Fruit fly (Drosophila melanogaster) whole organism, embryonic: Measurements from ENCODE around the gene CG15803.

Source experiments
- Ada2b ChIP-seq: fragments of 200-800 bp; sonication (Bioruptor generic); IDR thresholded peaks from 2 replicates; pipeline ENCODE4 v1.3.6; 2022; ENCODE audit warnings: missing biosample characterization, missing genetic modification characterization
- CG11085 ChIP-seq: fragments of 200-800 bp; sonication (Bioruptor generic); IDR thresholded peaks from 2 replicates; pipeline ENCODE4 v1.3.6; 2022; ENCODE audit warnings: missing biosample characterization, missing genetic modification characterization
- CG13775 ChIP-seq: fragments of 200-800 bp; sonication (Bioruptor generic); optimal IDR thresholded peaks from 3 replicates; lab custom pipeline; 2017; ENCODE audit warnings: missing biosample characterization, mild to moderate bottlenecking, missing genetic modification characterization
- CG1529 ChIP-seq: fragments of 200-800 bp; sonication (Bioruptor generic); optimal IDR thresholded peaks from 3 replicates; lab custom pipeline; 2018; ENCODE audit warnings: missing biosample characterization, missing genetic modification characterization
- CG15479 ChIP-seq: fragments of 200-800 bp; sonication (Bioruptor generic); optimal IDR thresholded peaks from 3 replicates; lab custom pipeline; 2019; ENCODE audit warnings: missing biosample characterization, mild to moderate bottlenecking, missing genetic modification characterization, moderate library complexity
- CG17359 ChIP-seq: fragments of 200-800 bp; sonication (Bioruptor generic); optimal IDR thresholded peaks from 3 replicates; lab custom pipeline; 2018; ENCODE audit warnings: missing biosample characterization, mild to moderate bottlenecking, missing genetic modification characterization, moderate library complexity
- CG17829 ChIP-seq: fragments of 200-800 bp; optimal IDR thresholded peaks from 2 replicates; lab custom pipeline; 2019; ENCODE audit warnings: missing biosample characterization, mild to moderate bottlenecking, missing genetic modification characterization, moderate library complexity
- CG17912 ChIP-seq: fragments of 200-800 bp; sonication (Bioruptor generic); optimal IDR thresholded peaks from 2 replicates; lab custom pipeline; 2018; ENCODE audit warnings: missing biosample characterization, mild to moderate bottlenecking, missing genetic modification characterization
- CG18262 ChIP-seq: fragments of 200-800 bp; optimal IDR thresholded peaks from 3 replicates; lab custom pipeline; 2019; ENCODE audit warnings: missing biosample characterization, mild to moderate bottlenecking, missing genetic modification characterization, moderate library complexity
- CG1832 ChIP-seq: fragments of 200-800 bp; sonication (Bioruptor generic); optimal IDR thresholded peaks from 2 replicates; lab custom pipeline; 2017; ENCODE audit warnings: missing biosample characterization, mild to moderate bottlenecking, missing genetic modification characterization, inconsistent platforms
- CG18619 ChIP-seq: fragments of 200-800 bp; sonication (Bioruptor generic); optimal IDR thresholded peaks from 3 replicates; lab custom pipeline; 2017; ENCODE audit warnings: missing biosample characterization, mild to moderate bottlenecking, missing genetic modification characterization
- CG32772 ChIP-seq: fragments of 200-800 bp; sonication (Bioruptor generic); IDR thresholded peaks from 2 replicates; pipeline ENCODE4 v1.3.6; 2022; ENCODE audit warnings: missing biosample characterization, missing genetic modification characterization
- CG3995 ChIP-seq: fragments of 200-800 bp; sonication (Bioruptor generic); optimal IDR thresholded peaks from 3 replicates; lab custom pipeline; 2016; ENCODE audit warnings: missing biosample characterization, missing genetic modification characterization
- CG4404 ChIP-seq: fragments of 200-800 bp; sonication (Bioruptor generic); IDR thresholded peaks from 2 replicates; pipeline ENCODE4 v1.3.6; 2022; ENCODE audit warnings: missing biosample characterization, missing genetic modification characterization
- CG6854 ChIP-seq: fragments of 200-800 bp; sonication (Bioruptor generic); optimal IDR thresholded peaks from 3 replicates; lab custom pipeline; 2017; ENCODE audit warnings: missing biosample characterization, mild to moderate bottlenecking, missing genetic modification characterization
- CG9876 ChIP-seq: fragments of 200-800 bp; sonication (Bioruptor generic); optimal IDR thresholded peaks from 2 replicates; lab custom pipeline; 2016; ENCODE audit warnings: missing biosample characterization, missing genetic modification characterization
- CG9932 ChIP-seq: fragments of 200-800 bp; sonication (Bioruptor generic); IDR thresholded peaks from 2 replicates; pipeline ENCODE4 v1.3.6; 2022; ENCODE audit warnings: missing biosample characterization, missing genetic modification characterization
- Ets65A ChIP-seq: fragments of 200-800 bp; sonication (Bioruptor generic); peaks from one replicate; lab custom pipeline; 2016; ENCODE audit warnings: missing biosample characterization, missing genetic modification characterization
- Fer3 ChIP-seq: fragments of 200-800 bp; sonication (Bioruptor generic); optimal IDR thresholded peaks from 2 replicates; lab custom pipeline; 2018; ENCODE audit warnings: missing biosample characterization, mild to moderate bottlenecking, missing genetic modification characterization, moderate library complexity
- HmgZ ChIP-seq: fragments of 200-800 bp; sonication (Bioruptor generic); optimal IDR thresholded peaks from 2 replicates; lab custom pipeline; 2018; ENCODE audit warnings: missing biosample characterization, mild to moderate bottlenecking, missing genetic modification characterization
- Hr3 ChIP-seq: fragments of 200-800 bp; sonication (Bioruptor generic); optimal IDR thresholded peaks from 3 replicates; lab custom pipeline; 2016; ENCODE audit warnings: missing biosample characterization, missing genetic modification characterization
- NC2α ChIP-seq: fragments of 200-800 bp; sonication (Bioruptor generic); optimal IDR thresholded peaks from 2 replicates; lab custom pipeline; 2016; ENCODE audit warnings: missing biosample characterization, missing genetic modification characterization
- Oli ChIP-seq: fragments of 200-800 bp; sonication (Bioruptor generic); optimal IDR thresholded peaks from 2 replicates; lab custom pipeline; 2018; ENCODE audit warnings: missing biosample characterization, mild to moderate bottlenecking, missing genetic modification characterization, moderate library complexity
- Pdp1 ChIP-seq, 2 experiments: fragments of 200-800 bp; sonication (Bioruptor generic); optimal IDR thresholded peaks; 3 replicates each; lab custom pipeline; 2016; ENCODE audit warnings: missing biosample characterization in 2 of 2, missing genetic modification characterization in 2 of 2, mild to moderate bottlenecking in 1 of 2, moderate library complexity in 1 of 2
- Rfx ChIP-seq: fragments of 200-800 bp; sonication (Bioruptor generic); IDR thresholded peaks from 2 replicates; pipeline ENCODE4 v1.3.6; 2022; ENCODE audit warnings: missing biosample characterization, missing genetic modification characterization
- Scr ChIP-seq: fragments of 200-800 bp; sonication (Bioruptor generic); IDR thresholded peaks from 2 replicates; pipeline ENCODE4 v1.3.6; 2022; ENCODE audit warnings: missing biosample characterization, missing genetic modification characterization; ENCODE audit not compliant: partially characterized antibody
- YL-1 ChIP-seq: fragments of 200-800 bp; sonication (Bioruptor generic); optimal IDR thresholded peaks from 3 replicates; lab custom pipeline; 2017; ENCODE audit warnings: missing biosample characterization, mild to moderate bottlenecking, missing genetic modification characterization
- ara ChIP-seq: fragments of 200-800 bp; sonication (Bioruptor generic); IDR thresholded peaks from 2 replicates; pipeline ENCODE4 v1.3.6; 2022; ENCODE audit warnings: missing biosample characterization, missing genetic modification characterization
- ash1 ChIP-seq: fragments of 200-800 bp; sonication (Bioruptor generic); optimal IDR thresholded peaks from 2 replicates; lab custom pipeline; 2018; ENCODE audit warnings: missing biosample characterization, mild to moderate bottlenecking, missing genetic modification characterization
- danr ChIP-seq: fragments of 200-800 bp; sonication (Bioruptor generic); IDR thresholded peaks from 2 replicates; pipeline ENCODE4 v1.3.6; 2022; ENCODE audit warnings: missing biosample characterization, missing genetic modification characterization
- fu2 ChIP-seq: fragments of 200-800 bp; sonication (Bioruptor generic); optimal IDR thresholded peaks from 2 replicates; lab custom pipeline; 2016; ENCODE audit warnings: missing biosample characterization, missing genetic modification characterization
- insv ChIP-seq, 2 experiments: fragments of 200-800 bp; sonication (Bioruptor generic); optimal IDR thresholded peaks; 3 replicates each; lab custom pipeline; 2016 to 2018; ENCODE audit warnings: missing biosample characterization in 2 of 2, missing genetic modification characterization in 2 of 2
- jigr1 ChIP-seq: fragments of 200-800 bp; sonication (Bioruptor generic); IDR thresholded peaks from 3 replicates; pipeline ENCODE4 v1.3.6; 2022; ENCODE audit warnings: missing biosample characterization, missing genetic modification characterization
- ken ChIP-seq: fragments of 200-800 bp; sonication (Bioruptor generic); IDR thresholded peaks from 3 replicates; pipeline ENCODE4 v1.3.6; 2022; ENCODE audit warnings: missing biosample characterization, missing genetic modification characterization
- luna ChIP-seq: fragments of 200-800 bp; sonication (Bioruptor generic); optimal IDR thresholded peaks from 2 replicates; lab custom pipeline; 2016; ENCODE audit warnings: missing biosample characterization, missing genetic modification characterization
- mam ChIP-seq: fragments of 200-800 bp; sonication (Bioruptor generic); optimal IDR thresholded peaks from 3 replicates; lab custom pipeline; 2016; ENCODE audit warnings: missing biosample characterization, missing genetic modification characterization
- nom ChIP-seq: fragments of 200-800 bp; sonication (Bioruptor generic); optimal IDR thresholded peaks from 2 replicates; lab custom pipeline; 2017; ENCODE audit warnings: missing biosample characterization, missing genetic modification characterization, mild to moderate bottlenecking, moderate library complexity, missing genetic modification reagents
- oc ChIP-seq: fragments of 200-800 bp; sonication (Bioruptor generic); optimal IDR thresholded peaks from 2 replicates; lab custom pipeline; 2018; ENCODE audit warnings: missing biosample characterization, mild to moderate bottlenecking, missing genetic modification characterization, moderate library complexity
- pan ChIP-seq, 4 experiments: fragments of >200 bp in 3 of 4; fragments of 200-800 bp in 1 of 4; sonication (Bioruptor generic) in 1 of 4; optimal IDR thresholded peaks in 3 of 4; IDR thresholded peaks in 1 of 4; 2 replicates each; pipeline versions ENCODE4 v1.3.6 to Lab custom; 2017 to 2022; ENCODE audit warnings: missing biosample characterization in 2 of 4, missing genetic modification characterization in 2 of 4, mixed read lengths in 1 of 4
- pfk ChIP-seq: fragments of 200-800 bp; sonication (Bioruptor generic); optimal IDR thresholded peaks from 2 replicates; lab custom pipeline; 2018; ENCODE audit warnings: missing biosample characterization, mild to moderate bottlenecking, missing genetic modification characterization, moderate library complexity
- pho ChIP-seq: fragments of 200-800 bp; sonication (Bioruptor generic); optimal IDR thresholded peaks from 2 replicates; lab custom pipeline; 2016; ENCODE audit warnings: missing biosample characterization, missing genetic modification characterization
- so ChIP-seq: fragments of 200-800 bp; sonication (Bioruptor generic); IDR thresholded peaks from 3 replicates; pipeline ENCODE4 v1.3.6; 2022; ENCODE audit warnings: missing biosample characterization, missing genetic modification characterization
- sob ChIP-seq: fragments of 200-800 bp; sonication (Bioruptor generic); IDR thresholded peaks from 2 replicates; pipeline ENCODE4 v1.3.6; 2022; ENCODE audit warnings: missing biosample characterization, missing genetic modification characterization
- sr ChIP-seq: fragments of 200-800 bp; sonication (Bioruptor generic); IDR thresholded peaks from 3 replicates; pipeline ENCODE4 v1.3.6; 2022; ENCODE audit warnings: missing biosample characterization, missing genetic modification characterization
- ssp ChIP-seq: fragments of 200-800 bp; sonication (Bioruptor generic); IDR thresholded peaks from 2 replicates; pipeline ENCODE4 v1.3.6; 2022; ENCODE audit warnings: missing biosample characterization, missing genetic modification characterization
- tio ChIP-seq: fragments of 200-800 bp; sonication (Bioruptor generic); optimal IDR thresholded peaks from 2 replicates; lab custom pipeline; 2017; ENCODE audit warnings: missing biosample characterization, missing genetic modification characterization, inconsistent platforms
- twi ChIP-seq: fragments of 200-800 bp; optimal IDR thresholded peaks from 2 replicates; lab custom pipeline; 2019; ENCODE audit warnings: missing biosample characterization, mild to moderate bottlenecking, missing genetic modification characterization, moderate library complexity
- usp ChIP-seq: fragments of >200 bp; optimal IDR thresholded peaks from 2 replicates; lab custom pipeline; 2017; ENCODE audit warnings: missing biosample characterization, missing genetic modification characterization
- vfl ChIP-seq: fragments of 200-800 bp; sonication (Bioruptor generic); optimal IDR thresholded peaks from 2 replicates; lab custom pipeline; 2016; ENCODE audit warnings: missing biosample characterization, missing genetic modification characterization
- zen ChIP-seq: fragments of 200-800 bp; sonication (Bioruptor generic); optimal IDR thresholded peaks from 3 replicates; lab custom pipeline; 2018; ENCODE audit warnings: missing biosample characterization, mild to moderate bottlenecking, missing genetic modification characterization, moderate library complexity
- zfh1 ChIP-seq: fragments of 200-800 bp; sonication (Bioruptor generic); IDR thresholded peaks from 3 replicates; pipeline ENCODE4 v1.3.6; 2022; ENCODE audit warnings: missing biosample characterization, missing genetic modification characterization

Gene CG15803

dm6 chr3R:18404713-18405112 lies 44.2 kb upstream of the CG15803 start, which contains the start of gene CG7685 (continued):
- no peak for TF ChIP-seq CG11085 (GFP tag; lab: Robert Waterston, UW)
- no peak for TF ChIP-seq CG4404 (GFP tag; lab: Robert Waterston, UW)
- TF ChIP-seq jigr1 (GFP tag; lab: Robert Waterston, UW) = no peak
- TF ChIP-seq CG3995 (GFP tag; lab: Kevin White, UChicago) = peak; percentile 42
- peak; percentile 77 for TF ChIP-seq Rfx (GFP tag; lab: Robert Waterston, UW)
- peak; percentile 89 for TF ChIP-seq Ets65A
- peak; percentile 48 for TF ChIP-seq CG18262
- peak; percentile 52 for TF ChIP-seq Hr3 (GFP tag; lab: Kevin White, UChicago)
- peak; percentile 8 for TF ChIP-seq CG1529 (GFP tag; lab: Kevin White, UChicago)
- TF ChIP-seq mam = peak; percentile 76
- peak; percentile 8 for TF ChIP-seq CG17912 (GFP tag; lab: Kevin White, UChicago)
- no peak for TF ChIP-seq tio
- TF ChIP-seq CG9932 = peak; percentile 85
- TF ChIP-seq luna = no peak
- TF ChIP-seq pho (GFP tag; lab: Kevin White, UChicago) = peak; percentile 68
- TF ChIP-seq Oli (tag; lab: Kevin White, UChicago) = peak; percentile 40
- TF ChIP-seq YL-1 = peak; percentile 84
- TF ChIP-seq so (GFP tag; lab: Robert Waterston, UW) = no peak
- peak; percentile 21 for TF ChIP-seq ash1 (GFP tag; lab: Kevin White, UChicago)
- peak; percentile 54 to 68 for TF ChIP-seq Pdp1 (GFP tag; optimal IDR thresholded peaks at IDR 0.05; lab: Kevin White, UChicago)
- no peak for TF ChIP-seq CG32772 (GFP tag; lab: Robert Waterston, UW)
- TF ChIP-seq CG15479 (GFP tag; lab: Kevin White, UChicago) = no peak
- peak in 1 of 2 experiments; percentile 29 for TF ChIP-seq insv (GFP tag; optimal IDR thresholded peaks at IDR 0.05; lab: Kevin White, UChicago)
- no peak for TF ChIP-seq ssp (GFP tag; lab: Robert Waterston, UW)
- TF ChIP-seq CG6854 (GFP tag; lab: Kevin White, UChicago) = no peak
- peak; percentile 53 for TF ChIP-seq CG13775 (GFP tag; lab: Kevin White, UChicago)
- TF ChIP-seq nom (GFP tag; lab: Kevin White, UChicago) = peak; percentile 69
- peak; percentile 72 for TF ChIP-seq Fer3
- TF ChIP-seq HmgZ (tag; lab: Kevin White, UChicago) = peak; percentile 81
- TF ChIP-seq CG17829 = peak; percentile 59
- no peak for TF ChIP-seq CG1832 (GFP tag; lab: Kevin White, UChicago)
- TF ChIP-seq twi (tag; lab: Kevin White, UChicago) = peak; percentile 30
- TF ChIP-seq ken (GFP tag; lab: Robert Waterston, UW) = peak; percentile 48; the same call in 1 of the 3 replicates
- TF ChIP-seq Scr = peak; percentile 43
- peak; percentile 63 for TF ChIP-seq CG17359 (tag; lab: Kevin White, UChicago)
- TF ChIP-seq vfl (GFP tag; lab: Kevin White, UChicago) = peak; percentile 74
- peak; percentile 58; the same call in 1 of the 2 replicates for TF ChIP-seq sob
- no peak for TF ChIP-seq danr (GFP tag; lab: Robert Waterston, UW)
- no peak; the same call in 1 of the 2 replicates for TF ChIP-seq Ada2b (GFP tag; lab: Robert Waterston, UW)
- peak; percentile 46; the same call in 1 of the 3 replicates for TF ChIP-seq zfh1 (GFP tag; lab: Robert Waterston, UW)
- no peak for TF ChIP-seq pan (optimal IDR thresholded peaks at IDR 0.05; lab: Kevin White, UChicago)
- TF ChIP-seq pan (GFP tag; optimal IDR thresholded peaks at IDR 0.05 in 1 of 2, IDR thresholded peaks at IDR 0.05 in 1 of 2) = peak in 1 of 2 experiments; percentile 33
- peak; percentile 51 for TF ChIP-seq CG18619 (GFP tag; lab: Kevin White, UChicago)
- no peak for TF ChIP-seq sr (GFP tag; lab: Robert Waterston, UW)
- TF ChIP-seq zen (tag; lab: Kevin White, UChicago) = peak; percentile 36
- no peak for TF ChIP-seq usp (GFP tag; lab: Kevin White, UChicago)
- TF ChIP-seq NC2α (GFP tag; lab: Kevin White, UChicago) = no peak
- TF ChIP-seq CG9876 = no peak
- TF ChIP-seq oc (tag; lab: Kevin White, UChicago) = no peak
- TF ChIP-seq ara = peak; percentile 51; the same call in 1 of the 2 replicates
- TF ChIP-seq pfk (GFP tag; lab: Kevin White, UChicago) = no peak
- peak; percentile 55 for TF ChIP-seq fu2 (GFP tag; lab: Kevin White, UChicago)
